Worm (Caenorhabditis elegans): Measurements from ENCODE around the gene ZK616.3.
A peak's percentile ranks its signal among the peaks of the same experiment; 100 is the strongest.
"Not testable (repeated sequence)": the region's sequence is repeated elsewhere in the genome, so short reads cannot be mapped to it uniquely, and the experiment has no call there.

Gene ZK616.3

ce11 chrIV:5396769-5397168 lies at the start of gene ZK616.3:
Gene ZK616.3, plus strand, starts transcription at chrIV:5397069.
- no peak for TF ChIP-seq lir-1 (GFP tag; conservative IDR thresholded peaks at IDR 0.05)
- peak; percentile 10 for TF ChIP-seq snpc-4 (GFP tag; optimal IDR thresholded peaks at IDR 0.05)
- peak in 1 of 4 experiments; percentile 53 for TF ChIP-seq snpc-4 (tag; optimal IDR thresholded peaks at IDR 0.05)
- no peak for TF ChIP-seq hrde-1 (tag; optimal IDR thresholded peaks at IDR 0.05; ENCODE audit: borderline replicate concordance)

- not testable (repeated sequence) for TF ChIP-seq snpc-4 (GFP tag; optimal IDR thresholded peaks at IDR 0.05); rpc-1 (optimal IDR thresholded peaks at IDR 0.05)
- peak in 1 of 4 experiments; percentile 35 for TF ChIP-seq snpc-4 (tag; optimal IDR thresholded peaks at IDR 0.05)
- peak; percentile 72 for TF ChIP-seq nhr-80 (tag; optimal IDR thresholded peaks at IDR 0.05)
- peak; percentile 75 for TF ChIP-seq tbp1 (GFP tag; optimal IDR thresholded peaks at IDR 0.05)
- peak; percentile 51 for TF ChIP-seq B0261.1 (tag; optimal IDR thresholded peaks at IDR 0.05)
- peak; percentile 42 for TF ChIP-seq rpc-1 (tag; optimal IDR thresholded peaks at IDR 0.05)
These were observed 46.2 kb upstream of the ZK616.3 start, which contains the start of gene gba-4 for ce11 chrIV:5350480-5351193. Gene gba-4, minus strand, starts transcription at chrIV:5350897.

DNA sequence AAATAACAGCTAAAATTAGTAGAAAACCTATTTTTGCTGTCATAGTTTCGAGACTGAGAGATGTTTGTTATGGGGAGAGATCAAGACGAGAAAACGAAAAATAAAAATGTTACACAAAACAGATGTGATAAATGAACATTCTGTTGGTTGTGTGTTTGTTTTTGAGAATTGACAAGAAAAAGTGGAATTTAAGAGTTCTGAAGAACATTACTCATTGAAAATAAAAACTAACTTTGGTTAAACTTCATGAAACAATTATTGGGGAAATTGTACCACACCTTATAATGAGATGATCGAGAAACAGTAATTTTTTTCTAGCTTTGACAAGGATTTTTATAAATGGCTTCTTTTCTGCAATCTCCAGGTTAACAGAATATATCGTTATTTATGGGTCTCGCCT lies 43.5 kb upstream of the ZK616.3 start, which contains the start of gene Y4C6B.7:
TSS of gene Y4C6B.7 (minus strand) at position 101 of the 400 bp plus-strand sequence.
- TF ChIP-seq somi-1 (GFP tag; optimal IDR thresholded peaks at IDR 0.05): no peak

DNA sequence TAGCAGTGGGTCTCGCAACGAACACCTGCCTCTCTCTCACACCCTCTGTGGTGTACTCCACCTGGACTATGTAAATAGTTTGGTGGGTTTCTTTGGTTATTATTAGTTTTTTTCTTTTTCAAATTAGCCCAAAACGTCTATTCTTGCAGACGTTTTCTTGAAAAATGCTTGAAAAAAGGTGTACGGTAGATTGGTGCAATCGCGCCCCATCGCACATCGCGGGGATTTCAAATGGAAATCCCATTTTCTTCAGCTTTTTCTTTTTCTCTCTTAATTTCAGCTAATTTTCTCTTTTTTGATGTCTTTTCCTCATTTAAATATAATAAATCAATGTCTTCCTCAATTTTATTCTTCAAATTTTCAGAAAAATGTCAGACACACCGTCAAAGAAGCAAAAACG lies 42.7 kb upstream of the ZK616.3 start, which contains the start of gene Y4C6B.1:
TSS of gene Y4C6B.1 (plus strand) at position 365 of the 400 bp plus-strand sequence.
- TF ChIP-seq rpc-1 (optimal IDR thresholded peaks at IDR 0.05): no peak
- TF ChIP-seq rpc-1 (tag; optimal IDR thresholded peaks at IDR 0.05): no peak
- peak; percentile 8 for TF ChIP-seq dpl-1 (GFP tag; optimal IDR thresholded peaks at IDR 0.05)
- peak; percentile 24 for TF ChIP-seq tbp1 (GFP tag; optimal IDR thresholded peaks at IDR 0.05)
- peak; percentile 61 for TF ChIP-seq efl-1 (GFP tag; optimal IDR thresholded peaks at IDR 0.05)
- TF ChIP-seq ztf-26 (tag; optimal IDR thresholded peaks at IDR 0.05): no peak
- TF ChIP-seq snpc-4 (GFP tag; optimal IDR thresholded peaks at IDR 0.05): no peak
- TF ChIP-seq snpc-4 (tag; optimal IDR thresholded peaks at IDR 0.05): peak in 3 of 4 experiments; percentile 59 to 80 (median 72)
- peak; percentile 56 for TF ChIP-seq lsl-1 (GFP tag; optimal IDR thresholded peaks at IDR 0.05)
- TF ChIP-seq mcd-1 (GFP tag; IDR thresholded peaks at IDR 0.05): peak; percentile 69
- peak; percentile 10 for TF ChIP-seq snpc-3.4 (tag; optimal IDR thresholded peaks at IDR 0.05)
- no peak for TF ChIP-seq hmg-1.2 (GFP tag; IDR thresholded peaks at IDR 0.05)

DNA sequence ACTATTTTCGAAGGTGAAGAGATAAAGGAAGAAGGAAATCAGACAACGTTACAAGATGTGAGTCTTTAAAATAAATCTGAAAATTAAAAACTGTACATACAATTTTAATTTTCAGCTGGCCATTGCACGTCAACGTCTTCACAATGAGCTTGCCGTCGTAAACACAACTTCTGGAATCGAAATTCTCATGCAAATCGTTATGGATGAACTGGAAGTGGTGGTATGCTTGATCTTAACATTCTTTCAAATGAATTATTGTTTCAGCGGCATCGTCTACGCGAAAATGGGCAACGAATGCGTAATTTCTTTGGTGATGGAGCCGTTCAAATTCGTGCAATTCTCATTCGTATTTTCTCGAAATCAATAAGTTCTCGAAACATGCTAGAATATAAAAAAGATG lies 42.3 kb upstream of the ZK616.3 start:
- TF ChIP-seq hmg-20 (GFP tag; IDR thresholded peaks at IDR 0.05) (no peak), attf-6 (GFP tag; IDR thresholded peaks at IDR 0.05) (no peak), ceh-27 (GFP tag; optimal IDR thresholded peaks at IDR 0.05) (no peak), snpc-1.3 (tag; optimal IDR thresholded peaks at IDR 0.05; ENCODE audit: insufficient read depth) (no peak), F22D6.2 (tag; optimal IDR thresholded peaks at IDR 0.05) (no peak), zim-3 (tag; optimal IDR thresholded peaks at IDR 0.05) (no peak), madf-10 (tag; optimal IDR thresholded peaks at IDR 0.05) (no peak), ceh-100 (GFP tag; IDR thresholded peaks at IDR 0.05) (no peak), Y56A3A.18 (GFP tag; IDR thresholded peaks at IDR 0.05) (no peak), attf-3 (GFP tag; conservative IDR thresholded peaks at IDR 0.05) (no peak), tlf-1 (GFP tag; optimal IDR thresholded peaks at IDR 0.05) (no peak), aptf-2 (GFP tag; conservative IDR thresholded peaks at IDR 0.05) (no peak), dpff-1 (tag; optimal IDR thresholded peaks at IDR 0.05) (no peak), Y67H2A.10 (GFP tag; conservative IDR thresholded peaks at IDR 0.05) (no peak), rpc-1 (optimal IDR thresholded peaks at IDR 0.05) (no peak), rpc-1 (tag; optimal IDR thresholded peaks at IDR 0.05) (no peak), hrde-1 (tag; optimal IDR thresholded peaks at IDR 0.05; ENCODE audit: borderline replicate concordance) (no peak), akir-1 (GFP tag; optimal IDR thresholded peaks at IDR 0.05) (no peak), sdz-38 (tag; optimal IDR thresholded peaks at IDR 0.05) (no peak), cebp-2 (GFP tag; IDR thresholded peaks at IDR 0.05) (no peak)

Measured in whole organism, young adult.